Worm (Caenorhabditis elegans) whole organism, young adult: Measurements from ENCODE around the gene R02F2.6.

Experiments used
- B0261.1 ChIP-seq: sonication (generic microtip); optimal IDR thresholded peaks from 2 replicates; lab custom pipeline; 2016; ENCODE audit warnings: mild to moderate bottlenecking, missing genetic modification characterization, moderate library complexity, missing compliant biosample characterization
- C17E4.6 ChIP-seq: fragments of 200-800 bp; sonication (Bioruptor generic); IDR thresholded peaks from 2 replicates; pipeline ENCODE4 v1.3.6; 2022; ENCODE audit warnings: missing genetic modification reagents, missing genetic modification characterization, missing compliant biosample characterization
- F33H1.4 ChIP-seq: fragments of 200-800 bp; sonication (Bioruptor generic); IDR thresholded peaks from 2 replicates; pipeline ENCODE4 v1.3.6; 2022; ENCODE audit warnings: missing genetic modification reagents, missing genetic modification characterization, missing compliant biosample characterization
- F39B2.1 ChIP-seq: fragments of 200-800 bp; sonication (Bioruptor generic); IDR thresholded peaks from 2 replicates; pipeline ENCODE4 v1.3.6; 2022; ENCODE audit warnings: missing genetic modification reagents, missing genetic modification characterization, missing compliant biosample characterization
- Y53F4B.3 ChIP-seq: fragments of 200-800 bp; sonication (Bioruptor generic); IDR thresholded peaks from 2 replicates; pipeline ENCODE4 v1.3.6; 2022; ENCODE audit warnings: missing genetic modification reagents, missing genetic modification characterization, missing compliant biosample characterization
- Y53G8AR.9 ChIP-seq: fragments of 200-800 bp; sonication (Bioruptor generic); conservative IDR thresholded peaks from 2 replicates; pipeline ENCODE4 v1.3.6; 2022; ENCODE audit warnings: missing genetic modification reagents, missing genetic modification characterization, missing compliant biosample characterization
- Y79H2A.3 ChIP-seq: fragments of 200-800 bp; sonication (Bioruptor generic); conservative IDR thresholded peaks from 2 replicates; pipeline ENCODE4 v1.3.6; 2022; ENCODE audit warnings: missing genetic modification reagents, missing genetic modification characterization, missing compliant biosample characterization
- ama-1 ChIP-seq, 3 experiments: fragments of 150-350 bp in 1 of 3; sonication (generic microtip) in 2 of 3; optimal IDR thresholded peaks; 2 replicates each; lab custom pipeline; 2014 to 2018; ENCODE audit warnings: missing biosample characterization in 2 of 3, missing genetic modification characterization in 2 of 3, missing genetic modification reagents in 2 of 3
- bed-1 ChIP-seq: fragments of 200-800 bp; sonication (Bioruptor generic); IDR thresholded peaks from 2 replicates; pipeline ENCODE4 v1.3.6; 2022; ENCODE audit warnings: missing genetic modification reagents, missing genetic modification characterization, missing compliant biosample characterization
- ccch-3 ChIP-seq: fragments of 200-800 bp; sonication (Bioruptor generic); optimal IDR thresholded peaks from 2 replicates; lab custom pipeline; 2018; ENCODE audit warnings: mild to moderate bottlenecking, missing genetic modification characterization, missing compliant biosample characterization
- cebp-1 ChIP-seq, 2 experiments: fragments of 200-800 bp in 1 of 2; sonication (Bioruptor generic) in 1 of 2; sonication (generic microtip) in 1 of 2; IDR thresholded peaks in 1 of 2; optimal IDR thresholded peaks in 1 of 2; 2 replicates each; pipeline versions ENCODE4 v1.3.6 to Lab custom; 2017 to 2022; ENCODE audit warnings: missing compliant biosample characterization in 2 of 2, missing genetic modification characterization in 2 of 2, mild to moderate bottlenecking in 1 of 2, missing genetic modification reagents in 1 of 2, moderate library complexity in 1 of 2
- ceh-27 ChIP-seq: fragments of 200-800 bp; sonication (Bioruptor generic); optimal IDR thresholded peaks from 2 replicates; lab custom pipeline; 2018; ENCODE audit warnings: mild to moderate bottlenecking, missing genetic modification characterization, moderate library complexity, missing compliant biosample characterization
- ceh-40 ChIP-seq: fragments of 200-800 bp; sonication (Bioruptor generic); IDR thresholded peaks from 2 replicates; pipeline ENCODE4 v1.3.6; 2022; ENCODE audit warnings: missing genetic modification characterization, missing compliant biosample characterization
- ceh-79 ChIP-seq: sonication (generic microtip); optimal IDR thresholded peaks from 2 replicates; lab custom pipeline; 2017; ENCODE audit warnings: mild to moderate bottlenecking, missing genetic modification characterization, missing compliant biosample characterization
- chd-7 ChIP-seq: sonication (generic microtip); optimal IDR thresholded peaks from 2 replicates; lab custom pipeline; 2016; ENCODE audit warnings: mild to moderate bottlenecking, missing genetic modification characterization, moderate library complexity, missing compliant biosample characterization
- egrh-3 ChIP-seq: fragments of 200-800 bp; sonication (Bioruptor generic); IDR thresholded peaks from 2 replicates; pipeline ENCODE4 v1.3.6; 2022; ENCODE audit warnings: missing genetic modification reagents, missing genetic modification characterization, missing compliant biosample characterization
- gei-17 ChIP-seq: fragments of 200-800 bp; sonication (Bioruptor generic); optimal IDR thresholded peaks from 2 replicates; lab custom pipeline; 2018; ENCODE audit warnings: mild to moderate bottlenecking, missing genetic modification characterization, missing compliant biosample characterization
- let-526 ChIP-seq: fragments of 200-800 bp; sonication (Bioruptor generic); IDR thresholded peaks from 2 replicates; pipeline ENCODE4 v1.3.6; 2022; ENCODE audit warnings: missing genetic modification reagents, missing genetic modification characterization, missing compliant biosample characterization
- let-607 ChIP-seq, 2 experiments: fragments of 200-800 bp in 1 of 2; sonication (Bioruptor generic) in 1 of 2; sonication (generic microtip) in 1 of 2; optimal IDR thresholded peaks; 2 replicates each; lab custom pipeline; 2016 to 2018; ENCODE audit warnings: mild to moderate bottlenecking in 2 of 2, missing compliant biosample characterization in 2 of 2, missing genetic modification characterization in 2 of 2, moderate library complexity in 2 of 2, missing genotype in 1 of 2
- lin-26 ChIP-seq: fragments of 200-800 bp; sonication (Bioruptor generic); IDR thresholded peaks from 2 replicates; pipeline ENCODE4 v1.3.6; 2022; ENCODE audit warnings: missing genetic modification reagents, missing genetic modification characterization, missing compliant biosample characterization
- lin-40 ChIP-seq: sonication (generic microtip); optimal IDR thresholded peaks from 2 replicates; lab custom pipeline; 2016; ENCODE audit warnings: missing genetic modification characterization, mild to moderate bottlenecking, missing compliant biosample characterization, missing genotype, missing genetic modification reagents
- lin-54 ChIP-seq: fragments of 200-800 bp; sonication (Bioruptor generic); optimal IDR thresholded peaks from 2 replicates; lab custom pipeline; 2018; ENCODE audit warnings: mild to moderate bottlenecking, missing genetic modification characterization, missing compliant biosample characterization
- madf-3 ChIP-seq: fragments of 200-800 bp; sonication (Bioruptor generic); IDR thresholded peaks from 2 replicates; pipeline ENCODE4 v1.3.6; 2022; ENCODE audit warnings: missing genetic modification reagents, missing genetic modification characterization, missing compliant biosample characterization
- madf-8 ChIP-seq: fragments of 200-800 bp; sonication (Bioruptor generic); conservative IDR thresholded peaks from 2 replicates; pipeline ENCODE4 v1.3.6; 2022; ENCODE audit warnings: missing genetic modification reagents, missing genetic modification characterization, missing compliant biosample characterization
- nfya-2 ChIP-seq: fragments of 200-800 bp; sonication (Bioruptor generic); IDR thresholded peaks from 2 replicates; pipeline ENCODE4 v1.3.6; 2022; ENCODE audit warnings: missing genetic modification reagents, missing genetic modification characterization, missing compliant biosample characterization
- nhr-80 ChIP-seq: sonication (generic microtip); optimal IDR thresholded peaks from 2 replicates; lab custom pipeline; 2016; ENCODE audit warnings: missing genetic modification characterization, missing compliant biosample characterization
- repo-1 ChIP-seq: sonication (generic microtip); optimal IDR thresholded peaks from 2 replicates; lab custom pipeline; 2017; ENCODE audit warnings: mild to moderate bottlenecking, missing genetic modification characterization, missing compliant biosample characterization
- snpc-1.3 ChIP-seq: sonication (generic microtip); optimal IDR thresholded peaks from 2 replicates; lab custom pipeline; 2017; ENCODE audit warnings: missing genetic modification characterization, mild to moderate bottlenecking, missing compliant biosample characterization, antibody characterized with exemption, moderate library complexity, missing genotype, missing genetic modification reagents; ENCODE audit not compliant: insufficient read depth
- snpc-3.4 ChIP-seq: sonication (generic microtip); optimal IDR thresholded peaks from 2 replicates; lab custom pipeline; 2017; ENCODE audit warnings: missing genetic modification characterization, mild to moderate bottlenecking, missing compliant biosample characterization, antibody characterized with exemption, moderate library complexity, missing genotype, missing genetic modification reagents
- sptf-2 ChIP-seq: fragments of 200-800 bp; sonication (Bioruptor generic); optimal IDR thresholded peaks from 2 replicates; lab custom pipeline; 2018; ENCODE audit warnings: mild to moderate bottlenecking, missing genetic modification characterization, missing compliant biosample characterization
- tbp1 ChIP-seq: fragments of 200-800 bp; sonication (Bioruptor generic); optimal IDR thresholded peaks from 2 replicates; lab custom pipeline; 2018; ENCODE audit warnings: mild to moderate bottlenecking, missing genetic modification characterization, missing compliant biosample characterization
- tlf-1 ChIP-seq: fragments of 200-800 bp; sonication (Bioruptor generic); optimal IDR thresholded peaks from 2 replicates; lab custom pipeline; 2018; ENCODE audit warnings: mild to moderate bottlenecking, missing genetic modification characterization, missing compliant biosample characterization
- zfh-2 ChIP-seq: fragments of 200-800 bp; sonication (Bioruptor generic); conservative IDR thresholded peaks from 2 replicates; pipeline ENCODE4 v1.3.6; 2022; ENCODE audit warnings: missing genetic modification reagents, missing genetic modification characterization, missing compliant biosample characterization
- ztf-26 ChIP-seq: sonication (generic microtip); optimal IDR thresholded peaks from 2 replicates; lab custom pipeline; 2017; ENCODE audit warnings: missing genetic modification characterization, missing compliant biosample characterization
- ztf-28 ChIP-seq: fragments of 200-800 bp; sonication (Bioruptor generic); IDR thresholded peaks from 2 replicates; pipeline ENCODE4 v1.3.6; 2022; ENCODE audit warnings: missing genetic modification reagents, missing genetic modification characterization, missing compliant biosample characterization

Gene R02F2.6

DNA sequence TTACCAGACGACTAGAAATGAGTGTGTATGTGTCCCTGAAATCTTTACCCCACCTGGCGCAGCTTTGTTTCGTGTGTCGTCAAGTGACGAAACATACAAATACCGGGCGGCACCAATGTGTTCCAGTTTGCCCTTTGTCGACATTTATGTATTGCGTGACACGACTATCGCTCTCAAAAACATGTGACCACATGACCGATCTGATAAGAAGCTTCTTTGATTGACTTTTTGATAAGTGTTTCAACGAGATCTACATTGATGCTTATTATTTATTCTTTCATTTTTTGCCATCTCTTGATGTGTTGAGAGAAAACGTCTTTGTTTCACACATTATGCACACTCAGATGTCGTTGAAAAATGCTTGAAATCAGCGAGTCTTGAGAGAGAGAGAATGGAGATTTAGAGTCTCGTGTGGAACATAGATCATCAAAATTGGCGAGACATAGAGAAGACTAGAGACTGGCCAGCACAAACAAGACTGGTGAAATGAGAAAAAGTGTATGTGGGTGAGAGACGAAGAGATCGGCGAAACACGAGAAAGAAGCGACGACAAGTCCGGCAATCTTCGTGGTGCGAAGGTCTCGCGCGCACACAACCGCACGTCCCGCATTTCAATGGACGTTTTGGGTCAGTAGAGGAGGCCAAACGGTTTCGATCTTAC, 24.3 kb upstream of the R02F2.6 start (continued):
- TF ChIP-seq ceh-40 (GFP tag; lab: Robert Waterston, UW) (no peak), ztf-28 (no peak), let-607 (tag; optimal IDR thresholded peaks at IDR 0.05; lab: Kevin White, UChicago) (peak in 1 of 2 experiments; percentile 29), snpc-1.3 (tag; lab: Kevin White, UChicago) (no peak), let-526 (GFP tag; lab: Robert Waterston, UW) (no peak), B0261.1 (no peak), Y53G8AR.9 (peak; percentile 59), bed-1 (GFP tag; lab: Robert Waterston, UW) (no peak), lin-54 (GFP tag; lab: Kevin White, UChicago) (no peak), lin-40 (peak; percentile 42), zfh-2 (GFP tag; lab: Robert Waterston, UW) (peak; percentile 72), sptf-2 (GFP tag; lab: Kevin White, UChicago) (no peak), ceh-79 (tag; lab: Kevin White, UChicago) (no peak), C17E4.6 (GFP tag; lab: Robert Waterston, UW) (no peak), F39B2.1 (GFP tag; lab: Robert Waterston, UW) (no peak), repo-1 (no peak), tbp1 (GFP tag; lab: Kevin White, UChicago) (peak; percentile 31), chd-7 (tag; lab: Kevin White, UChicago) (peak; percentile 30)
- TF ChIP-seq, all 124 proteins: peak for 25

- TF ChIP-seq cebp-1 (GFP tag; IDR thresholded peaks at IDR 0.05; lab: Robert Waterston, UW) (0 out of 2 replicates have a peak, but pooled peaks have one; percentile 26), cebp-1 (tag; optimal IDR thresholded peaks at IDR 0.05; lab: Kevin White, UChicago) (peak; percentile 67), lin-40 (no peak), gei-17 (peak; percentile 30), egrh-3 (no peak), ama-1 (optimal IDR thresholded peaks at IDR 0.05; lab: Kevin White, UChicago) (peak; percentile 62), ama-1 (GFP tag; optimal IDR thresholded peaks at IDR 0.05; lab: Kevin White, UChicago) (no peak), snpc-3.4 (tag; lab: Kevin White, UChicago) (no peak), tlf-1 (peak; percentile 45), lin-26 (GFP tag; lab: Robert Waterston, UW) (peak; percentile 66; the same call in 1 of the 2 replicates), Y53F4B.3 (no peak), nfya-2 (no peak), nhr-80 (tag; lab: Kevin White, UChicago) (peak; percentile 18), tbp1 (GFP tag; lab: Kevin White, UChicago) (peak; percentile 25), ccch-3 (GFP tag; lab: Kevin White, UChicago) (no peak), F33H1.4 (GFP tag; lab: Robert Waterston, UW) (no peak), ceh-27 (GFP tag; lab: Kevin White, UChicago) (no peak), ztf-26 (tag; lab: Kevin White, UChicago) (peak; percentile 39), madf-3 (GFP tag; lab: Robert Waterston, UW) (0 out of 2 replicates have a peak, but pooled peaks have one; percentile 23), madf-8 (GFP tag; lab: Robert Waterston, UW) (no peak), Y79H2A.3 (GFP tag; lab: Robert Waterston, UW) (no peak)
These were observed 22.9 kb upstream of the R02F2.6 start, which contains the start of gene R02F2.1 for ce11 chrIII:5501358-5502287. R02F2.1 (plus strand) TSS chrIII:5501885.
